Fruit fly (Drosophila melanogaster) whole organism, larva: ENCODE data around the gene CG8142.

Experiments used
- noc ChIP-seq: fragments of 200-800 bp; sonication (Bioruptor generic); optimal IDR thresholded peaks from 3 replicates; lab custom pipeline; 2019; ENCODE audit warnings: missing biosample characterization, mild to moderate bottlenecking, missing genetic modification characterization, moderate library complexity

CG8142 gene

DNA sequence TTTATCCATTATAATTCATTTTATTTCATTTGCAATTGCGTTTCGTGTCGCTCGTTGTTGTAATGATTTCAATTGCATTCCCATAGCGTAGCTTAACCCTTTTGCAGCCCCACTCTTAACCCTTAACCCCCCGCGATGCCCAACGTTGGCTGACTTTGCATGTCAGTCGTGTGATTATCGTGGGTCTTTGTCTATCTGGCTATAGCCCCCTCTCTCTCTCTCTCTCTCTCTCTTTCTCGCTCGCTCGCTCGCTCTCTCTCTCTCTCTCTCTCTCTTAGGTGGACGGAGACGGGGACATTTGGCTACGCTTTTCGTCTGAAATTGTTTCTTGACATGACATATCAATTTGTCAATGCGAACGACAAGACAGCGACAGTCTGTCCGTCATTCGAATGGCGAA, 32.3 kb downstream of the CG8142 start:
- TF ChIP-seq noc (tag; lab: Kevin White, UChicago): no peak

DNA sequence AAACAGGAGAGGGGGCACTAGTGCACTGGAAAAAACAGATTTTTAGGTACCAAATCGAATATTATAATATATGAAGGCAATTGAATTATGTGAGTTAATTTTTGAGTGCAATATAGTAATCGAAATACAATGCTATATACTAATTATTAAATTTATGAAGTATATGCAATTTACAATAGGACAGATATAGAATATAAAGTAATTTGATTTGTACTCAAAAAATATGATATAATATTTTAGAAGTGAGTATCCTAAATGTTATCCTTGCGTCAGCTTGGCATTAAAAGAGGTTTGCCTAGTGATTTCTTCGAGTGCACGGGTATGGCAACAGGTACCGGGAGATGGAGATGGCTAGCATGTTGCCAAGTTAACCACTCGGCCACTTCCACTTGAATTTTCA, 37.5 kb downstream of the CG8142 start:
- no peak for TF ChIP-seq noc (tag; lab: Kevin White, UChicago)

dm6 chrX:17806335-17806734, 38.2 kb downstream of the CG8142 start:
- TF ChIP-seq noc (tag; lab: Kevin White, UChicago): no peak

DNA sequence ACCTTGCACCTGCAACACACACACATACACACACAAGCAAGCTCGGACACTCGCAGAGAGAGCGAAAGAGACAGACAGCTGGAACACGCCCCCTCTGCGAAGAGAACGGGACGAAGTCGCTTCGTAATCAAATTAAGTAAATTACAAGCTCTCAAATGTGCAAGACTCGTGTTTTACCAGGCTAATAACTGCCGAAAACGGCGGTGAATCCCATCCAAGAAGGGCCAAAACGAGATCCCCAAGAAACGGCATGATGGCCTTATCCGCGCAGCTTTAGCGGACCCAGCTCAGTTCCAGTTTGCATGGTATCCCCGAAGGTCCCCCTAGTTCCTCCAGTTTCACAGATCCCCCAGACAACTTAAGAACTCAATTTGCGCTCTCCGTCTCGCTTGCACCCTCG, 40.5 kb downstream of the CG8142 start:
- no peak for TF ChIP-seq noc (tag; lab: Kevin White, UChicago)

DNA sequence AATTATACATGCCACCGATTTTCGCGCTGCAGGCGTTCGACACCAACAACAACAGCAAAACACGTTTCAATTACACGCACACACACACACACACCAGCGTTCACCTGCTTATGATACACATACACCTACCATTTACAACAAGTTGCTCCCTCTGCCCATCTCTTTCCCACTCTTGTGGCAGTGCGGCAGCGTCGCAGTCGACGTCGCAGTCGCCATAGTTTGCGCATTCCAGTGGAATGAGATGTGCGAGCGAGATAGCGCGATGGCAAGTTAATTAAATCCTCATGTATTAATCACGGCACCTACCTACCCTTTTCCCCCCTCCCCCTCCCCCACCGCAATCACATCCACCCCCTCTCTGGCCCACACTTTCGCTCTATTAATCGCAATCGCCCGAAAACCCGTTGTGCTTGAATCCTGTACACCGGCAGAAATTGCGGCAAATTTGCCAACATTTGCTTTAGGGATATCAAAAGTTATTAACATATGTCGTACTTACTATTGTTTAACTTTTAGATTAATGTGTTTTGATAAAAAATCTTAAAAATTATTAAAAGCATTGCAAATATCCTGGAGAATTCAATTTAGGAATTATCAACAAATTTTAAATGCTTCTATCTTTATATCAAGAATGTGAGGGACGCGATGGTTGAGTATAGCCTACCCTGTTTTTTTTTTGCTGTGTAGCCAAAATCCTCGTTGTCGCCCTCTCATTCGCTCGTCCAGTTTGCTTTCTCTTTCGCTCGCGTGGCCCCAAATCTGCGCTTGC, 42.0 kb downstream of the CG8142 start:
- peak; percentile 18 for TF ChIP-seq noc (tag; lab: Kevin White, UChicago)

dm6 chrX:17799803-17800151, 44.7 kb downstream of the CG8142 start:
- TF ChIP-seq noc (tag; lab: Kevin White, UChicago): no peak

- no peak for TF ChIP-seq noc (tag; lab: Kevin White, UChicago)
These were observed 45.3 kb downstream of the CG8142 start for dm6 chrX:17799070-17799802.
